Worm (Caenorhabditis elegans): ENCODE results near the gene T20G5.13.

DNA sequence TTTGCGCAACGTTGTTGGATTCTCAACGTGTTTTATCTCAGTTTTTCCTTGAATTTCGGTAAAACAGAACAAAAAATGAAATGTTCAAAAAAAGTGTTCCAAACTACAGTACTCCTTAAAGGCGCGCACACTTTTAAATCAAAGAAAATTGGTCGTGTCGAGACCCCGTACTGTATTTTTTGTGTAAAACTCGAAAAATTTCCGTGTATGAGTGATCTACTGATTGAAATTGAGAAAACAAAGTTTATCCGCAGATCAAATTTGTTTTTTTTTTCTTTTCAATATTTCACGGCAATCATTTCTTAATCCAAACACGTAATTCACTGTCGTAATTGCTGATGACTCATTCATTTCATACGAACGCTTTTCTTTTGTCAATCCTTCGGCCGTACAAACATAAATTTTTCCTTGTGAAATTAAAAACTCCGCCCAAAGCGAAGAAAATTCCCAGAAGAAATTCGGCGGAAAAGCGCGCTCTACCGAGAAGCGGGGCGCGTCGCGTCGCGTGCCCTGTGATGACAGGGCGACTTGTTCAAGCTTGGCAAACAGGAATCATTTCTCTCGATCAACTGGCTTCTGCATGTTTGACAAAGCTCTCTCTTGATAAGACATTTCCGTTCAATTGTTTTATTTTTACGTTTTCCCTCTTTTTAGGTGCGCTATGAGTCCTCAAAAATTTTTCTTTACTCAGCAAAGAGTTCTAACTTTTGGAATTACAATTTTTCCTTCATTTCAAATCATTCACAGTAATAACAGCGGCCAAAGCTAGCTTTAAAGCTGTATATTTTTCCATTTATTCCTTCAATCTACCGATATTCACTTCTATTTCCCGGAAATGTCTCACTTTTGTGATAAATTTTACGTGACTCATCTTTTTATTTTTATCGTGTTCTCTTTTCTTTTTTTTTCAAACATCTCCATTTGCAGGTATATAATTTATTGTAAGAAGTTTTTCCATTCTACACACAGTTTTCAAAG, 2.0 kb upstream of the T20G5.13 start, which contains the start of gene chc-1:
- TF ChIP-seq dmd-6 (GFP tag; IDR thresholded peaks at IDR 0.05) (peak; percentile 33; the same call in 1 of the 2 replicates), rbr-2 (tag; optimal IDR thresholded peaks at IDR 0.05) (no peak), unc-62 (GFP tag; optimal IDR thresholded peaks at IDR 0.05 in 1 of 2) (no peak), unc-62 (tag; optimal IDR thresholded peaks at IDR 0.05) (no peak), lsy-2 (tag; optimal IDR thresholded peaks at IDR 0.05) (peak in 1 of 2 experiments; percentile 45), nhr-77 (tag; optimal IDR thresholded peaks at IDR 0.05) (no peak), dve-1 (tag; optimal IDR thresholded peaks at IDR 0.05; ENCODE audit: insufficient read depth) (peak; percentile 49)

Measured in whole organism, L4 larva.